Fruit fly (Drosophila melanogaster): ENCODE measurements around the gene elg1.

The elg1 gene

dm6 chr3L:16121791-16122190, 10.0 kb upstream of the elg1 start, which contains the start of gene Strump (continued):
- TF ChIP-seq mirr (GFP tag; optimal IDR thresholded peaks at IDR 0.05) (no peak), CG13287 (GFP tag; IDR thresholded peaks at IDR 0.05; ENCODE audit: partially characterized antibody) (peak; percentile 17; the same call in 1 of the 2 replicates)

DNA sequence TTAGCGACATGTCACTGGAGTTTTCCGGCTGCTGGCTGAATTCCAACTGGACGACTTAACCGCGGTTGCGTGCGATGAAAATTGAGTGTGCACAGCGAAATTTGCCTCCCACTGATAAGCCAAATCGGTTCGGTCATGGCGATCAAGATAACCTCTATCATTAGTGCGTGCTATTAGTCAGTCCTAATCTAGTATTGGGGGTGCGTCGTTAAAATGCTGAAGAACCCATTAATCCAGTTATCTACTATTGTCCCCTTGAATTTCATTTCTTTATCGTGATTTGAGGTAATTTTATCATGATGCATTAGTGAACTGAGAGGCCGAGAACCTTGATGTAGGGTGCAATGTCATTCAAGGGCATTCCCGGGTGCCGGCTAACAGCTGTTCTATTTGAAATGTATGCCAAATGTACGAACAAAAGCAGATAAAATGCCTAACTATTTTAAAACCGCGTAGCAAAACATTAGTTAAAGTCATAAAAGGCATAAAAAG, 3.3 kb upstream of the elg1 start, which contains the start of gene Pgm1:
Gene Pgm1 (minus strand): TSS at position 51 of the 492 bp plus-strand sequence.
- TF ChIP-seq Poxn (GFP tag; IDR thresholded peaks at IDR 0.05) (no peak), psq (GFP tag; optimal IDR thresholded peaks at IDR 0.05) (peak; percentile 68), MESR4 (GFP tag; optimal IDR thresholded peaks at IDR 0.05) (peak; percentile 42), gce (GFP tag; IDR thresholded peaks at IDR 0.05) (peak; percentile 77; the same call in 2 of the 3 replicates), shn (GFP tag; optimal IDR thresholded peaks at IDR 0.05) (peak; percentile 96), CG3838 (GFP tag; optimal IDR thresholded peaks at IDR 0.05) (peak; percentile 55), CG8765 (GFP tag; IDR thresholded peaks at IDR 0.05) (peak; percentile 65), CG15073 (GFP tag; optimal IDR thresholded peaks at IDR 0.05) (no peak), HHEX (GFP tag; optimal IDR thresholded peaks at IDR 0.05) (peak; percentile 84), CG12659 (GFP tag; optimal IDR thresholded peaks at IDR 0.05) (peak; percentile 87), CG17385 (GFP tag; optimal IDR thresholded peaks at IDR 0.05) (peak; percentile 68), Aef1 (GFP tag; IDR thresholded peaks at IDR 0.05) (peak; percentile 70), CG7372 (GFP tag; IDR thresholded peaks at IDR 0.05) (no peak), danr (GFP tag; IDR thresholded peaks at IDR 0.05) (peak; percentile 40; the same call in 1 of the 2 replicates), vvl (GFP tag; IDR thresholded peaks at IDR 0.05) (peak; percentile 72), pfk (GFP tag; optimal IDR thresholded peaks at IDR 0.05) (no peak), eyg (GFP tag; optimal IDR thresholded peaks at IDR 0.05) (peak; percentile 71), mirr (GFP tag; optimal IDR thresholded peaks at IDR 0.05) (peak; percentile 97), CG18599 (GFP tag; optimal IDR thresholded peaks at IDR 0.05) (peak; percentile 90), CG12391 (tag; optimal IDR thresholded peaks at IDR 0.05) (peak; percentile 68), sima (GFP tag; optimal IDR thresholded peaks at IDR 0.05) (peak; percentile 70), Atf3 (GFP tag; optimal IDR thresholded peaks at IDR 0.05) (peak; percentile 74), CG14965 (GFP tag; optimal IDR thresholded peaks at IDR 0.05; ENCODE audit: borderline replicate concordance) (peak; percentile 59), p53 (GFP tag; optimal IDR thresholded peaks at IDR 0.05) (peak; percentile 89), Ravus (GFP tag; IDR thresholded peaks at IDR 0.05) (no peak), CG9817 (tag; optimal IDR thresholded peaks at IDR 0.05) (peak; percentile 80), CG17361 (GFP tag; IDR thresholded peaks at IDR 0.05) (peak; percentile 71), CG11456 (GFP tag; IDR thresholded peaks at IDR 0.05) (peak; percentile 82), CG9876 (GFP tag; optimal IDR thresholded peaks at IDR 0.05) (peak; percentile 87), Jarid2 (GFP tag; optimal IDR thresholded peaks at IDR 0.05) (no peak), CG8281 (tag; optimal IDR thresholded peaks at IDR 0.05) (no peak), jigr1 (GFP tag; IDR thresholded peaks at IDR 0.05) (peak; percentile 55; the same call in 1 of the 3 replicates), ken (GFP tag; IDR thresholded peaks at IDR 0.05) (peak; percentile 73; the same call in 2 of the 3 replicates), inv (GFP tag; IDR thresholded peaks at IDR 0.05; ENCODE audit: partially characterized antibody) (no peak), ash1 (GFP tag; optimal IDR thresholded peaks at IDR 0.05) (peak; percentile 11), fu2 (GFP tag; optimal IDR thresholded peaks at IDR 0.05) (peak; percentile 85), CG6175 (GFP tag; IDR thresholded peaks at IDR 0.05) (peak; percentile 42; the same call in 2 of the 3 replicates), CG10959 (GFP tag; IDR thresholded peaks at IDR 0.05) (peak; percentile 69), Hr51 (GFP tag; optimal IDR thresholded peaks at IDR 0.05) (peak in 1 of 2 experiments; percentile 84), CG8359 (GFP tag; optimal IDR thresholded peaks at IDR 0.05; ENCODE audit: borderline replicate concordance) (peak; percentile 37), CG9727 (GFP tag; optimal IDR thresholded peaks at IDR 0.05) (peak; percentile 76), mam (GFP tag; optimal IDR thresholded peaks at IDR 0.05) (peak; percentile 90), oc (tag; optimal IDR thresholded peaks at IDR 0.05) (no peak), fd64A (GFP tag; optimal IDR thresholded peaks at IDR 0.05) (peak; percentile 69), tio (GFP tag; optimal IDR thresholded peaks at IDR 0.05) (peak; percentile 53), Rx (GFP tag; IDR thresholded peaks at IDR 0.05) (peak; percentile 72), z (GFP tag; IDR thresholded peaks at IDR 0.05) (0 out of 3 replicates have a peak, but pooled peaks have one; percentile 23)
